Fruit fly (Drosophila melanogaster): ENCODE data around the gene aay.

Gene aay

DNA sequence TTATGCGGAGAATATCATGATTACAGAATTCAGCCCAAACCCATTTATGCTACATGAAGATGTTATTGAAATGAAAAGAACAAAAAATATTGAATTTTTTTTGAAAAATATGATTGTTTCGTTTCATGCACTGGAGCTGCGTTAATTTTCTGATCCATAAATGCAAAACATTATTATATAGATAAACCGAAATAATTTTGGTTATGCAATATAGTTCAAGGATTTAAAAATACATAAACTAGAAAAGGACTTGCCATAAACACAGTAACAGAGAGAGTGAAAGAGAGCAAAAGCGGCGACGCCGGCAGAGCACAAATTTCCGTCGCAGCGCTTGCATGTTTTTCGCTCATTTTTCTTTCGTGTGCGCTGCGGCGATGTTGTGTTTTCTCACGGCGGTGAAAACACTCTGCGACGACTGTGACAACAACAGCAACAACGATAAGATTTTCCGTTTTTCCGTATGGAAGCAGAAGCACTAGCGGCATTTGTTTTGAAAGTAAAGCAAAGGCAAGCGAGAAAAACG, 39.3 kb downstream of the aay start (continued):
- TF ChIP-seq Dll (GFP tag; IDR thresholded peaks at IDR 0.05; ENCODE audit: partially characterized antibody) (peak; percentile 32; the same call in 1 of the 4 replicates), ci (GFP tag; IDR thresholded peaks at IDR 0.05) (peak; percentile 75), fd102C (GFP tag; optimal IDR thresholded peaks at IDR 0.05) (peak; percentile 37), CG42726 (GFP tag; IDR thresholded peaks at IDR 0.05; ENCODE audit: partially characterized antibody) (no peak; the same call in 1 of the 2 replicates), CG2875 (GFP tag; optimal IDR thresholded peaks at IDR 0.05) (peak; percentile 89), maf-S (GFP tag; optimal IDR thresholded peaks at IDR 0.05) (peak; percentile 84), CG9932 (GFP tag; IDR thresholded peaks at IDR 0.05) (peak; percentile 45), Fer2 (tag; optimal IDR thresholded peaks at IDR 0.05) (peak; percentile 78), Hmx (GFP tag; optimal IDR thresholded peaks at IDR 0.05) (peak; percentile 69), da (GFP tag; optimal IDR thresholded peaks at IDR 0.05) (no peak), CG10959 (GFP tag; IDR thresholded peaks at IDR 0.05) (peak; percentile 66), Mes4 (GFP tag; optimal IDR thresholded peaks at IDR 0.05) (peak; percentile 65), CG11560 (tag; IDR thresholded peaks at IDR 0.05) (0 out of 3 replicates have a peak, but pooled peaks have one; percentile 28), Sry-δ (GFP tag; optimal IDR thresholded peaks at IDR 0.05) (peak; percentile 15), Optix (GFP tag; IDR thresholded peaks at IDR 0.05) (no peak), CG1233 (GFP tag; optimal IDR thresholded peaks at IDR 0.05) (peak; percentile 77), CG8388 (GFP tag; optimal IDR thresholded peaks at IDR 0.05) (peak; percentile 94), row (GFP tag; IDR thresholded peaks at IDR 0.05) (peak; percentile 96), oc (tag; optimal IDR thresholded peaks at IDR 0.05) (peak; percentile 79), dm (GFP tag; optimal IDR thresholded peaks at IDR 0.05) (no peak), CG11723 (GFP tag; optimal IDR thresholded peaks at IDR 0.05) (peak; percentile 81), fru (optimal IDR thresholded peaks at IDR 0.05) (no peak), CG10979 (tag; optimal IDR thresholded peaks at IDR 0.05) (peak; percentile 96), Abd-B (GFP tag; optimal IDR thresholded peaks at IDR 0.05) (peak; percentile 59), trem (tag; optimal IDR thresholded peaks at IDR 0.05) (peak; percentile 91), org-1 (GFP tag; optimal IDR thresholded peaks at IDR 0.05) (peak; percentile 89), CG6683 (GFP tag; optimal IDR thresholded peaks at IDR 0.05) (peak; percentile 84), CG16815 (GFP tag; optimal IDR thresholded peaks at IDR 0.05) (peak; percentile 70), CG12104 (GFP tag; optimal IDR thresholded peaks at IDR 0.05) (peak; percentile 86), ranshi (GFP tag; IDR thresholded peaks at IDR 0.05) (0 out of 2 replicates have a peak, but pooled peaks have one; percentile 64), Poxn (GFP tag; IDR thresholded peaks at IDR 0.05) (no peak), hb (GFP tag; IDR thresholded peaks at IDR 0.05; ENCODE audit: partially characterized antibody) (no peak), CG10462 (GFP tag; optimal IDR thresholded peaks at IDR 0.05) (peak; percentile 64), Ravus (GFP tag; IDR thresholded peaks at IDR 0.05) (peak; percentile 21; the same call in 1 of the 2 replicates), Atf3 (GFP tag; optimal IDR thresholded peaks at IDR 0.05) (peak; percentile 19), CG17385 (GFP tag; optimal IDR thresholded peaks at IDR 0.05) (peak; percentile 86), CG6854 (GFP tag; optimal IDR thresholded peaks at IDR 0.05) (peak; percentile 92), CTCF (GFP tag; optimal IDR thresholded peaks at IDR 0.05) (peak; percentile 53), kay (GFP tag; optimal IDR thresholded peaks at IDR 0.05) (peak; percentile 75), Camta (GFP tag; optimal IDR thresholded peaks at IDR 0.05) (peak; percentile 75), Oli (tag; optimal IDR thresholded peaks at IDR 0.05) (peak; percentile 87), salm (tag; optimal IDR thresholded peaks at IDR 0.05) (peak; percentile 89), knrl (GFP tag; IDR thresholded peaks at IDR 0.05; ENCODE audit: partially characterized antibody) (no peak), CG2889 (GFP tag; IDR thresholded peaks at IDR 0.05) (no peak), Ada2b (GFP tag; IDR thresholded peaks at IDR 0.05) (peak; percentile 64), Mad (GFP tag; optimal IDR thresholded peaks at IDR 0.05) (peak; percentile 76), ac (GFP tag; optimal IDR thresholded peaks at IDR 0.05) (peak; percentile 78), Usf (GFP tag; optimal IDR thresholded peaks at IDR 0.05) (peak; percentile 47), CG2199 (GFP tag; IDR thresholded peaks at IDR 0.05) (peak; percentile 90; the same call in 2 of the 3 replicates), Hand (GFP tag; optimal IDR thresholded peaks at IDR 0.05) (peak; percentile 85), vvl (GFP tag; IDR thresholded peaks at IDR 0.05) (peak; percentile 91)

Data from whole organism, embryonic.